Worm (Caenorhabditis elegans): ENCODE data around the gene spig-7.

- TF ChIP-seq B0310.2 (tag; optimal IDR thresholded peaks at IDR 0.05) (no peak), tra-4 (tag; optimal IDR thresholded peaks at IDR 0.05) (no peak), ama-1 (optimal IDR thresholded peaks at IDR 0.05) (no peak), hmg-4 (GFP tag; optimal IDR thresholded peaks at IDR 0.05) (no peak), aly-1 (tag; optimal IDR thresholded peaks at IDR 0.05) (no peak), sea-1 (GFP tag; conservative IDR thresholded peaks at IDR 0.05) (no peak), F13C5.2 (tag; optimal IDR thresholded peaks at IDR 0.05) (no peak), pes-1 (GFP tag; IDR thresholded peaks at IDR 0.05) (no peak)
Measured at ce11 chrV:1480841-1481240, 13.7 kb upstream of the spig-7 start.

Measured in whole organism, early embryonic.